Worm (Caenorhabditis elegans) whole organism, young adult: Measurements from ENCODE around the gene C43F9.5.

Source experiments
- B0019.2 ChIP-seq: fragments of 200-800 bp; sonication (Bioruptor generic); conservative IDR thresholded peaks from 2 replicates; pipeline ENCODE4 v1.3.6; 2022; ENCODE audit warnings: missing genetic modification reagents, missing genetic modification characterization, missing compliant biosample characterization
- atf-7 ChIP-seq: sonication (generic microtip); optimal IDR thresholded peaks from 2 replicates; lab custom pipeline; 2017; ENCODE audit warnings: mild to moderate bottlenecking, missing genetic modification characterization, missing compliant biosample characterization
- hmg-20 ChIP-seq: fragments of 200-800 bp; sonication (Bioruptor generic); IDR thresholded peaks from 2 replicates; pipeline ENCODE4 v1.3.6; 2022; ENCODE audit warnings: missing genetic modification reagents, missing genetic modification characterization, missing compliant biosample characterization
- madf-6 ChIP-seq: fragments of 200-800 bp; sonication (Bioruptor generic); IDR thresholded peaks from 2 replicates; pipeline ENCODE4 v1.3.6; 2022; ENCODE audit warnings: missing genetic modification reagents, missing genetic modification characterization, missing compliant biosample characterization
- snpc-4 ChIP-seq, 5 experiments: fragments of 150-350 bp in 1 of 5; sonication (generic microtip) in 4 of 5; optimal IDR thresholded peaks; 2 replicates each; lab custom pipeline; 2014 to 2018; ENCODE audit warnings: missing genetic modification characterization in 5 of 5, missing biosample characterization in 3 of 5, antibody characterized with exemption in 2 of 5, mild to moderate bottlenecking in 2 of 5, missing compliant biosample characterization in 2 of 5, missing genotype in 2 of 5, moderate library complexity in 2 of 5, missing genetic modification reagents in 1 of 5

DNA sequence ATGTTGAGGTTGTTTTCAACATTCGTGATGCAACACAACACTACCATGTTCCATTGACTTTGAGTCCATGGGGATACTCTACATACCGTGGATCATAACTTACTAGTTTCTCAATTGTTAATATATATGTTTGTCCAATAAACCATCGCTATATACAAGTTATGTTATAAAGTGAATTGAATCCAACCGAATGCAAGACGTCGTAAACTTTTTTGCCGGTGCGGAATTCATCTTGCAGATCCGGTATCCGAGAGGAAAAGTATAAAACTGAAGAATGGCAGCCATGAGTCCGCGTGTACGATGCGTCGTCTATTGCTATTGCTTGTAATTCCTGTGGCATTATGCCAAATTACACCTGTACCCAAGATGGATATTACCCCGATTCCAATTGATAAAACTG, 17.7 kb upstream of the C43F9.5 start, which contains the start of gene R09H10.6:
- TF ChIP-seq madf-6 (GFP tag; lab: Robert Waterston, UW) (no peak), hmg-20 (GFP tag; lab: Robert Waterston, UW) (no peak), atf-7 (tag; lab: Kevin White, UChicago) (no peak), snpc-4 (GFP tag; optimal IDR thresholded peaks at IDR 0.05; lab: Kevin White, UChicago) (no peak), snpc-4 (tag; optimal IDR thresholded peaks at IDR 0.05; lab: Kevin White, UChicago) (no peak), B0019.2 (GFP tag; lab: Robert Waterston, UW) (no peak)
